Worm (Caenorhabditis elegans) whole organism, young adult: Measurements from ENCODE around the gene srw-62.

Experiments used
- B0261.1 ChIP-seq: sonication (generic microtip); optimal IDR thresholded peaks from 2 replicates; lab custom pipeline; 2016; ENCODE audit warnings: mild to moderate bottlenecking, missing genetic modification characterization, moderate library complexity, missing compliant biosample characterization
- D2030.7 ChIP-seq: fragments of 200-800 bp; sonication (Bioruptor generic); IDR thresholded peaks from 2 replicates; pipeline ENCODE4 v1.3.6; 2022; ENCODE audit warnings: missing genetic modification reagents, missing genetic modification characterization, missing compliant biosample characterization
- F39B2.1 ChIP-seq: fragments of 200-800 bp; sonication (Bioruptor generic); IDR thresholded peaks from 2 replicates; pipeline ENCODE4 v1.3.6; 2022; ENCODE audit warnings: missing genetic modification reagents, missing genetic modification characterization, missing compliant biosample characterization
- F57A8.1 ChIP-seq: fragments of 200-800 bp; sonication (Bioruptor generic); optimal IDR thresholded peaks from 2 replicates; lab custom pipeline; 2018; ENCODE audit warnings: mild to moderate bottlenecking, missing genetic modification characterization, moderate library complexity, missing compliant biosample characterization
- K12H6.12 ChIP-seq: fragments of 200-800 bp; sonication (Bioruptor generic); optimal IDR thresholded peaks from 2 replicates; lab custom pipeline; 2018; ENCODE audit warnings: mild to moderate bottlenecking, missing genetic modification characterization, missing compliant biosample characterization
- T07F8.4 ChIP-seq: sonication (generic microtip); optimal IDR thresholded peaks from 2 replicates; lab custom pipeline; 2016; ENCODE audit warnings: mild to moderate bottlenecking, missing genetic modification characterization, moderate library complexity, missing compliant biosample characterization
- Y56A3A.18 ChIP-seq: fragments of 200-800 bp; sonication (Bioruptor generic); IDR thresholded peaks from 2 replicates; pipeline ENCODE4 v1.3.6; 2022; ENCODE audit warnings: missing genetic modification reagents, missing genetic modification characterization, missing compliant biosample characterization
- Y95B8A.8 ChIP-seq: fragments of 200-800 bp; sonication (Bioruptor generic); IDR thresholded peaks from 2 replicates; pipeline ENCODE4 v1.3.6; 2022; ENCODE audit warnings: missing genetic modification reagents, missing genetic modification characterization, missing compliant biosample characterization
- akir-1 ChIP-seq: fragments of 200-800 bp; sonication (Bioruptor generic); optimal IDR thresholded peaks from 2 replicates; lab custom pipeline; 2018; ENCODE audit warnings: mild to moderate bottlenecking, missing genetic modification characterization, moderate library complexity, missing compliant biosample characterization
- ama-1 ChIP-seq, 3 experiments: fragments of 150-350 bp in 1 of 3; sonication (generic microtip) in 2 of 3; optimal IDR thresholded peaks; 2 replicates each; lab custom pipeline; 2014 to 2018; ENCODE audit warnings: missing biosample characterization in 2 of 3, missing genetic modification characterization in 2 of 3, missing genetic modification reagents in 2 of 3
- aptf-2 ChIP-seq: fragments of 200-800 bp; sonication (Bioruptor generic); conservative IDR thresholded peaks from 2 replicates; pipeline ENCODE4 v1.3.6; 2022; ENCODE audit warnings: missing genetic modification reagents, missing genetic modification characterization, missing compliant biosample characterization
- aptf-3 ChIP-seq: fragments of 200-800 bp; sonication (Bioruptor generic); IDR thresholded peaks from 2 replicates; pipeline ENCODE4 v1.3.6; 2022; ENCODE audit warnings: missing genetic modification characterization, missing compliant biosample characterization
- atf-7 ChIP-seq: sonication (generic microtip); optimal IDR thresholded peaks from 2 replicates; lab custom pipeline; 2017; ENCODE audit warnings: mild to moderate bottlenecking, missing genetic modification characterization, missing compliant biosample characterization
- athp-1 ChIP-seq: sonication (generic microtip); optimal IDR thresholded peaks from 2 replicates; lab custom pipeline; 2017; ENCODE audit warnings: mild to moderate bottlenecking, missing genetic modification characterization, missing compliant biosample characterization
- attf-6 ChIP-seq: fragments of 200-800 bp; sonication (Bioruptor generic); IDR thresholded peaks from 2 replicates; pipeline ENCODE4 v1.3.6; 2022; ENCODE audit warnings: missing genetic modification reagents, missing genetic modification characterization, missing compliant biosample characterization
- bed-2 ChIP-seq: fragments of 200-800 bp; sonication (Bioruptor generic); IDR thresholded peaks from 2 replicates; pipeline ENCODE4 v1.3.6; 2022; ENCODE audit warnings: missing genetic modification reagents, missing genetic modification characterization, missing compliant biosample characterization
- ceh-58 ChIP-seq: fragments of 200-800 bp; sonication (Bioruptor generic); IDR thresholded peaks from 2 replicates; pipeline ENCODE4 v1.3.6; 2022; ENCODE audit warnings: missing genetic modification characterization, missing compliant biosample characterization
- ceh-79 ChIP-seq: sonication (generic microtip); optimal IDR thresholded peaks from 2 replicates; lab custom pipeline; 2017; ENCODE audit warnings: mild to moderate bottlenecking, missing genetic modification characterization, missing compliant biosample characterization
- chd-7 ChIP-seq: sonication (generic microtip); optimal IDR thresholded peaks from 2 replicates; lab custom pipeline; 2016; ENCODE audit warnings: mild to moderate bottlenecking, missing genetic modification characterization, moderate library complexity, missing compliant biosample characterization
- dox-1 ChIP-seq: fragments of 200-800 bp; sonication (Bioruptor generic); IDR thresholded peaks from 2 replicates; pipeline ENCODE4 v1.3.6; 2022; ENCODE audit warnings: missing genetic modification reagents, missing genetic modification characterization, missing compliant biosample characterization
- dpff-1 ChIP-seq: sonication (generic microtip); optimal IDR thresholded peaks from 2 replicates; lab custom pipeline; 2017; ENCODE audit warnings: mild to moderate bottlenecking, missing genetic modification characterization, missing compliant biosample characterization
- dpl-1 ChIP-seq: fragments of 150-350 bp; optimal IDR thresholded peaks from 2 replicates; lab custom pipeline; 2014; ENCODE audit warnings: missing biosample characterization, missing genetic modification reagents, missing genetic modification characterization
- egl-18 ChIP-seq: fragments of 200-800 bp; sonication (Bioruptor generic); IDR thresholded peaks from 2 replicates; pipeline ENCODE4 v1.3.6; 2022; ENCODE audit warnings: missing genetic modification reagents, missing genetic modification characterization, missing compliant biosample characterization
- egl-44 ChIP-seq: fragments of 200-800 bp; sonication (Bioruptor generic); IDR thresholded peaks from 2 replicates; pipeline ENCODE4 v1.3.6; 2022; ENCODE audit warnings: missing genetic modification reagents, missing genetic modification characterization, missing compliant biosample characterization
- ekl-4 ChIP-seq: fragments of 200-800 bp; sonication (Bioruptor generic); IDR thresholded peaks from 2 replicates; pipeline ENCODE4 v1.3.6; 2022; ENCODE audit warnings: missing genetic modification reagents, missing genetic modification characterization, missing compliant biosample characterization
- fkh-3 ChIP-seq: sonication (generic microtip); optimal IDR thresholded peaks from 2 replicates; lab custom pipeline; 2016; ENCODE audit warnings: mild to moderate bottlenecking, missing genetic modification characterization, missing compliant biosample characterization
- gei-17 ChIP-seq: fragments of 200-800 bp; sonication (Bioruptor generic); optimal IDR thresholded peaks from 2 replicates; lab custom pipeline; 2018; ENCODE audit warnings: mild to moderate bottlenecking, missing genetic modification characterization, missing compliant biosample characterization
- hlh-26 ChIP-seq: fragments of 200-800 bp; sonication (Bioruptor generic); conservative IDR thresholded peaks from 2 replicates; pipeline ENCODE4 v1.3.6; 2022; ENCODE audit warnings: missing genetic modification reagents, missing genetic modification characterization, missing compliant biosample characterization
- lin-40 ChIP-seq: sonication (generic microtip); optimal IDR thresholded peaks from 2 replicates; lab custom pipeline; 2016; ENCODE audit warnings: missing genetic modification characterization, mild to moderate bottlenecking, missing compliant biosample characterization, missing genotype, missing genetic modification reagents
- lsl-1 ChIP-seq: fragments of 200-800 bp; sonication (Bioruptor generic); optimal IDR thresholded peaks from 2 replicates; lab custom pipeline; 2018; ENCODE audit warnings: mild to moderate bottlenecking, missing genetic modification characterization, moderate library complexity, missing compliant biosample characterization
- lsy-27 ChIP-seq: sonication (generic microtip); optimal IDR thresholded peaks from 2 replicates; lab custom pipeline; 2017; ENCODE audit warnings: missing genetic modification characterization, mild to moderate bottlenecking, missing compliant biosample characterization, antibody characterized with exemption, missing genotype, borderline replicate concordance; ENCODE audit not compliant: insufficient read depth
- madf-6 ChIP-seq: fragments of 200-800 bp; sonication (Bioruptor generic); IDR thresholded peaks from 2 replicates; pipeline ENCODE4 v1.3.6; 2022; ENCODE audit warnings: missing genetic modification reagents, missing genetic modification characterization, missing compliant biosample characterization
- mel-28 ChIP-seq: sonication (generic microtip); optimal IDR thresholded peaks from 2 replicates; lab custom pipeline; 2016; ENCODE audit warnings: borderline replicate concordance, mild to moderate bottlenecking, missing genetic modification characterization, missing compliant biosample characterization
- mes-4 ChIP-seq: sonication (generic microtip); optimal IDR thresholded peaks from 2 replicates; lab custom pipeline; 2016; ENCODE audit warnings: missing genotype, missing genetic modification characterization, missing compliant biosample characterization
- nhr-179 ChIP-seq: sonication (generic microtip); optimal IDR thresholded peaks from 2 replicates; lab custom pipeline; 2016; ENCODE audit warnings: mild to moderate bottlenecking, missing genetic modification characterization, missing compliant biosample characterization
- nhr-27 ChIP-seq: fragments of 200-800 bp; sonication (Bioruptor generic); optimal IDR thresholded peaks from 2 replicates; lab custom pipeline; 2018; ENCODE audit warnings: mild to moderate bottlenecking, missing genetic modification characterization, moderate library complexity, missing compliant biosample characterization
- nhr-80 ChIP-seq: sonication (generic microtip); optimal IDR thresholded peaks from 2 replicates; lab custom pipeline; 2016; ENCODE audit warnings: missing genetic modification characterization, missing compliant biosample characterization
- nhr-90 ChIP-seq: sonication (generic microtip); optimal IDR thresholded peaks from 2 replicates; lab custom pipeline; 2016; ENCODE audit warnings: missing genotype, mild to moderate bottlenecking, missing genetic modification characterization, missing compliant biosample characterization
- snpc-1.1 ChIP-seq: sonication (generic microtip); optimal IDR thresholded peaks from 2 replicates; lab custom pipeline; 2017; ENCODE audit warnings: missing genetic modification characterization, mild to moderate bottlenecking, missing compliant biosample characterization, antibody characterized with exemption, moderate library complexity, missing genotype, missing genetic modification reagents; ENCODE audit not compliant: insufficient read depth
- snpc-3.4 ChIP-seq: sonication (generic microtip); optimal IDR thresholded peaks from 2 replicates; lab custom pipeline; 2017; ENCODE audit warnings: missing genetic modification characterization, mild to moderate bottlenecking, missing compliant biosample characterization, antibody characterized with exemption, moderate library complexity, missing genotype, missing genetic modification reagents
- sptf-2 ChIP-seq: fragments of 200-800 bp; sonication (Bioruptor generic); optimal IDR thresholded peaks from 2 replicates; lab custom pipeline; 2018; ENCODE audit warnings: mild to moderate bottlenecking, missing genetic modification characterization, missing compliant biosample characterization
- unc-130 ChIP-seq: sonication (generic microtip); optimal IDR thresholded peaks from 2 replicates; lab custom pipeline; 2016; ENCODE audit warnings: missing genetic modification reagents, missing genetic modification characterization, missing compliant biosample characterization
- xnd-1 ChIP-seq: sonication (generic microtip); optimal IDR thresholded peaks from 2 replicates; lab custom pipeline; 2016; ENCODE audit warnings: missing genotype, missing genetic modification reagents, missing genetic modification characterization, missing compliant biosample characterization
- zim-3 ChIP-seq: sonication (generic microtip); optimal IDR thresholded peaks from 2 replicates; lab custom pipeline; 2017; ENCODE audit warnings: mild to moderate bottlenecking, missing genetic modification characterization, moderate library complexity, missing compliant biosample characterization
- ztf-22 ChIP-seq: fragments of 200-800 bp; sonication (Bioruptor generic); optimal IDR thresholded peaks from 2 replicates; lab custom pipeline; 2018; ENCODE audit warnings: mild to moderate bottlenecking, missing genetic modification characterization, moderate library complexity, missing compliant biosample characterization
- ztf-25 ChIP-seq: fragments of 200-800 bp; sonication (Bioruptor generic); IDR thresholded peaks from 2 replicates; pipeline ENCODE4 v1.3.6; 2022; ENCODE audit warnings: missing genetic modification reagents, missing genetic modification characterization, missing compliant biosample characterization
- ztf-28 ChIP-seq: fragments of 200-800 bp; sonication (Bioruptor generic); IDR thresholded peaks from 2 replicates; pipeline ENCODE4 v1.3.6; 2022; ENCODE audit warnings: missing genetic modification reagents, missing genetic modification characterization, missing compliant biosample characterization
- ztf-3 ChIP-seq: fragments of 200-800 bp; sonication (Bioruptor generic); optimal IDR thresholded peaks from 2 replicates; lab custom pipeline; 2018; ENCODE audit warnings: mild to moderate bottlenecking, missing genetic modification characterization, missing compliant biosample characterization

Gene srw-62

ce11 chrII:7860221-7860928, 35.2 kb downstream of the srw-62 start, which contains the start of gene lin-5 (continued):
- no peak for TF ChIP-seq mel-28
- TF ChIP-seq dpl-1: peak; percentile 80
- peak; percentile 95 for TF ChIP-seq xnd-1 (tag; lab: Kevin White, UChicago)
- TF ChIP-seq ceh-79 (tag; lab: Kevin White, UChicago): no peak
- TF ChIP-seq athp-1 (tag; lab: Kevin White, UChicago): no peak
- no peak for TF ChIP-seq dpff-1
- TF ChIP-seq Y95B8A.8 (GFP tag; lab: Robert Waterston, UW): peak; percentile 69; the same call in 1 of the 2 replicates
- TF ChIP-seq nhr-179: no peak
- TF ChIP-seq T07F8.4 (tag; lab: Kevin White, UChicago): no peak
- no peak for TF ChIP-seq hlh-26
- no peak for TF ChIP-seq nhr-90 (tag; lab: Kevin White, UChicago)
- TF ChIP-seq B0261.1: no peak
- TF ChIP-seq madf-6 (GFP tag; lab: Robert Waterston, UW): peak; percentile 99
- TF ChIP-seq zim-3: no peak
- TF ChIP-seq egl-18 (GFP tag; lab: Robert Waterston, UW): no peak
- no peak for TF ChIP-seq aptf-3 (GFP tag; lab: Robert Waterston, UW)
- no peak for TF ChIP-seq aptf-2 (GFP tag; lab: Robert Waterston, UW)
- no peak for TF ChIP-seq F57A8.1 (GFP tag; lab: Kevin White, UChicago)
- TF ChIP-seq bed-2 (GFP tag; lab: Robert Waterston, UW): no peak
- no peak for TF ChIP-seq Y56A3A.18 (GFP tag; lab: Robert Waterston, UW)
- TF ChIP-seq akir-1 (GFP tag; lab: Kevin White, UChicago): no peak
- TF ChIP-seq ztf-28: no peak
- no peak for TF ChIP-seq F39B2.1 (GFP tag; lab: Robert Waterston, UW)
- no peak for TF ChIP-seq chd-7 (tag; lab: Kevin White, UChicago)
- peak; percentile 82 for TF ChIP-seq snpc-3.4 (tag; lab: Kevin White, UChicago)
- TF ChIP-seq nhr-27: no peak
- no peak for TF ChIP-seq K12H6.12
- peak; percentile 91 for TF ChIP-seq D2030.7
- TF ChIP-seq mes-4: no peak
- TF ChIP-seq fkh-3 (tag; lab: Kevin White, UChicago): no peak
- peak; percentile 82 for TF ChIP-seq unc-130 (GFP tag; lab: Kevin White, UChicago)
- TF ChIP-seq dox-1: peak; percentile 76
- TF ChIP-seq attf-6 (GFP tag; lab: Robert Waterston, UW): 0 out of 2 replicates have a peak, but pooled peaks have one; percentile 10
- TF ChIP-seq ceh-58: no peak
- TF ChIP-seq ama-1 (optimal IDR thresholded peaks at IDR 0.05; lab: Kevin White, UChicago): no peak
- no peak for TF ChIP-seq ama-1 (GFP tag; optimal IDR thresholded peaks at IDR 0.05; lab: Kevin White, UChicago)
- peak; percentile 93 for TF ChIP-seq lsl-1 (GFP tag; lab: Kevin White, UChicago)
- no peak for TF ChIP-seq ztf-25 (GFP tag; lab: Robert Waterston, UW)
- TF ChIP-seq egl-44 (GFP tag; lab: Robert Waterston, UW): no peak
- TF ChIP-seq lsy-27 (tag; lab: Kevin White, UChicago): no peak
- no peak for TF ChIP-seq ztf-3
- no peak for TF ChIP-seq gei-17 (GFP tag; lab: Kevin White, UChicago)
- no peak for TF ChIP-seq nhr-80 (tag; lab: Kevin White, UChicago)
- no peak for TF ChIP-seq sptf-2 (GFP tag; lab: Kevin White, UChicago)
- TF ChIP-seq ztf-22: no peak
- no peak for TF ChIP-seq atf-7 (tag; lab: Kevin White, UChicago)
- no peak for TF ChIP-seq lin-40
- TF ChIP-seq ekl-4 (GFP tag; lab: Robert Waterston, UW): peak; percentile 70
- TF ChIP-seq snpc-1.1 (tag; lab: Kevin White, UChicago): no peak
